Worm (Caenorhabditis elegans): ENCODE results near the gene nhr-98.

ce11 chrV:491432-491831, 37.8 kb downstream of the nhr-98 start, which contains the start of gene str-196:
- TF ChIP-seq unc-62 (GFP tag; optimal IDR thresholded peaks at IDR 0.05) (no peak), K12H6.12 (tag; optimal IDR thresholded peaks at IDR 0.05) (no peak), ZK185.1 (tag; optimal IDR thresholded peaks at IDR 0.05; ENCODE audit: poor library complexity, severe bottlenecking) (no peak)

Data from whole organism, young adult.